Worm (Caenorhabditis elegans) whole organism, L2 larva: ENCODE data around the gene Y105C5B.9.

ENCODE experiments used
- R02D3.7 ChIP-seq: fragments of 150-350 bp; optimal IDR thresholded peaks from 2 replicates; lab custom pipeline; 2014; ENCODE audit warnings: missing biosample characterization, missing genetic modification characterization
- ama-1 ChIP-seq: fragments of 150-350 bp; optimal IDR thresholded peaks from 2 replicates; lab custom pipeline; 2018; ENCODE audit warnings: inconsistent platforms
- dmd-4 ChIP-seq: sonication (generic microtip); optimal IDR thresholded peaks from 2 replicates; lab custom pipeline; 2017; ENCODE audit warnings: missing biosample characterization, missing genetic modification characterization
- elt-1 ChIP-seq: fragments of 150-350 bp; optimal IDR thresholded peaks from 2 replicates; lab custom pipeline; 2014; ENCODE audit warnings: missing biosample characterization, missing genetic modification characterization
- lsy-2 ChIP-seq, 2 experiments: fragments of 150-350 bp in 1 of 2; sonication (generic microtip) in 1 of 2; optimal IDR thresholded peaks; 2 replicates each; lab custom pipeline; 2014 to 2017; ENCODE audit warnings: missing biosample characterization in 2 of 2, missing genetic modification characterization in 2 of 2
- mab-5 ChIP-seq: fragments of 150-350 bp; optimal IDR thresholded peaks from 2 replicates; lab custom pipeline; 2014; ENCODE audit warnings: missing biosample characterization, missing genetic modification characterization
- nhr-10 ChIP-seq: sonication (generic microtip); optimal IDR thresholded peaks from 2 replicates; lab custom pipeline; 2017; ENCODE audit warnings: missing biosample characterization, missing genetic modification characterization
- nhr-237 ChIP-seq: fragments of 150-350 bp; optimal IDR thresholded peaks from 2 replicates; lab custom pipeline; 2014; ENCODE audit warnings: missing biosample characterization, missing genetic modification characterization
- nhr-25 ChIP-seq: fragments of 150-350 bp; sonication (generic microtip); optimal IDR thresholded peaks from 3 replicates; lab custom pipeline; 2014; ENCODE audit warnings: missing biosample characterization, missing genetic modification characterization
- skn-1 ChIP-seq: sonication (generic microtip); optimal IDR thresholded peaks from 2 replicates; lab custom pipeline; 2017; ENCODE audit warnings: missing biosample characterization, missing genetic modification characterization
- snpc-4 ChIP-seq: fragments of 150-350 bp; optimal IDR thresholded peaks from 2 replicates; lab custom pipeline; 2014; ENCODE audit warnings: missing biosample characterization, missing genetic modification characterization
- unc-62 ChIP-seq: fragments of 150-350 bp; optimal IDR thresholded peaks from 2 replicates; lab custom pipeline; 2014; ENCODE audit warnings: missing biosample characterization, missing genetic modification reagents, missing genetic modification characterization
- zag-1 ChIP-seq: fragments of 150-350 bp; optimal IDR thresholded peaks from 2 replicates; lab custom pipeline; 2014; ENCODE audit warnings: missing biosample characterization, missing genetic modification characterization

DNA sequence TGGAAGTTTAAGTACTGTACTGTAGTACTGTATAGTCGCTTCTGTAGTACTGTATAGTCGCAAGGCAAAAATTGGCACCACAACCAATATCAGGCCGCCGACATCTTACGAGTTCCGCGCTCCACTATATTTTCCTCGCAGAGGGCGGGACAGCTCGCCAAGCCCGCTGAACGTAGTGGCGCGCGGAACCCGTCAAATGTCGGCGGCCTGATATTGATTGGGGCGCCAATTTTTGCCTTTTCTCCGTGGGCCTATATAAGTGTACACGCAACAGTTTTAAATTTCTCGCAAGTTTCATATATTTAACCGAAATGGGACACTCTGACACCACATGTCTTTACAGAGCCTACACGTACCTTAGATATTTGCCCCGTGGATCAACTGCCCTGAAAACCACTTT is 19.6 kb downstream of the Y105C5B.9 start:
- TF ChIP-seq R02D3.7 (tag; lab: Kevin White, UChicago) (no peak), nhr-237 (tag; lab: Kevin White, UChicago) (no peak), snpc-4 (tag; lab: Kevin White, UChicago) (no peak), unc-62 (GFP tag; lab: Kevin White, UChicago) (no peak), ama-1 (lab: Kevin White, UChicago) (no peak), skn-1 (tag; lab: Kevin White, UChicago) (no peak), zag-1 (tag; lab: Kevin White, UChicago) (no peak), mab-5 (tag; lab: Kevin White, UChicago) (no peak), lsy-2 (tag; optimal IDR thresholded peaks at IDR 0.05; lab: Kevin White, UChicago) (no peak), nhr-25 (tag; lab: Kevin White, UChicago) (no peak), dmd-4 (tag; lab: Kevin White, UChicago) (no peak), nhr-10 (no peak), elt-1 (tag; lab: Kevin White, UChicago) (no peak)
